Worm (Caenorhabditis elegans) whole organism, L2 larva: ENCODE data around the gene hlh-34.

Experiments
- F13H6.1 ChIP-seq: sonication (generic microtip); optimal IDR thresholded peaks from 2 replicates; lab custom pipeline; 2016; ENCODE audit warnings: missing genetic modification characterization, missing compliant biosample characterization
- alr-1 ChIP-seq: fragments of 150-350 bp; optimal IDR thresholded peaks from 2 replicates; lab custom pipeline; 2014; ENCODE audit warnings: missing biosample characterization, missing genetic modification characterization
- blmp-1 ChIP-seq: sonication (generic microtip); optimal IDR thresholded peaks from 2 replicates; lab custom pipeline; 2017; ENCODE audit warnings: missing genetic modification characterization, mild to moderate bottlenecking, missing compliant biosample characterization, antibody characterized with exemption, moderate library complexity; ENCODE audit not compliant: insufficient read depth
- ceh-82 ChIP-seq: fragments of 150-350 bp; optimal IDR thresholded peaks from 2 replicates; lab custom pipeline; 2014; ENCODE audit warnings: missing biosample characterization, missing genetic modification characterization
- crh-2 ChIP-seq: sonication (generic microtip); optimal IDR thresholded peaks from 2 replicates; lab custom pipeline; 2017; ENCODE audit warnings: missing biosample characterization, missing genetic modification characterization
- dmd-4 ChIP-seq: sonication (generic microtip); optimal IDR thresholded peaks from 2 replicates; lab custom pipeline; 2017; ENCODE audit warnings: missing biosample characterization, missing genetic modification characterization
- elt-1 ChIP-seq: fragments of 150-350 bp; optimal IDR thresholded peaks from 2 replicates; lab custom pipeline; 2014; ENCODE audit warnings: missing biosample characterization, missing genetic modification characterization
- fos-1 ChIP-seq: fragments of 150-350 bp; optimal IDR thresholded peaks from 2 replicates; lab custom pipeline; 2014; ENCODE audit warnings: missing biosample characterization, missing genetic modification characterization
- gmeb-1 ChIP-seq: fragments of 150-350 bp; optimal IDR thresholded peaks from 2 replicates; lab custom pipeline; 2014; ENCODE audit warnings: missing biosample characterization, missing genetic modification characterization
- lin-11 ChIP-seq: fragments of 150-350 bp; sonication (generic microtip); optimal IDR thresholded peaks from 2 replicates; lab custom pipeline; 2014; ENCODE audit warnings: missing biosample characterization, missing genetic modification characterization, inconsistent platforms, mixed read lengths
- lin-13 ChIP-seq: fragments of 150-350 bp; optimal IDR thresholded peaks from 2 replicates; lab custom pipeline; 2014; ENCODE audit warnings: missing biosample characterization, missing genetic modification reagents, missing genetic modification characterization
- lin-39 ChIP-seq: fragments of 150-350 bp; optimal IDR thresholded peaks from 2 replicates; lab custom pipeline; 2014; ENCODE audit warnings: missing biosample characterization, missing genetic modification reagents, missing genetic modification characterization
- lsy-2 ChIP-seq, 2 experiments: fragments of 150-350 bp in 1 of 2; sonication (generic microtip) in 1 of 2; optimal IDR thresholded peaks; 2 replicates each; lab custom pipeline; 2014 to 2017; ENCODE audit warnings: missing biosample characterization in 2 of 2, missing genetic modification characterization in 2 of 2
- mab-5 ChIP-seq: fragments of 150-350 bp; optimal IDR thresholded peaks from 2 replicates; lab custom pipeline; 2014; ENCODE audit warnings: missing biosample characterization, missing genetic modification characterization
- mdl-1 ChIP-seq, 2 experiments: fragments of 150-350 bp in 1 of 2; sonication (generic microtip) in 1 of 2; optimal IDR thresholded peaks; 2 replicates each; lab custom pipeline; 2017; ENCODE audit warnings: missing biosample characterization in 2 of 2, missing genetic modification characterization in 2 of 2
- nhr-129 ChIP-seq: fragments of 150-350 bp; optimal IDR thresholded peaks from 2 replicates; lab custom pipeline; 2014; ENCODE audit warnings: missing biosample characterization, missing genetic modification characterization
- nhr-21 ChIP-seq: fragments of 150-350 bp; optimal IDR thresholded peaks from 2 replicates; lab custom pipeline; 2014; ENCODE audit warnings: missing biosample characterization, missing genetic modification characterization
- nhr-23 ChIP-seq: fragments of 150-350 bp; optimal IDR thresholded peaks from 2 replicates; lab custom pipeline; 2014; ENCODE audit warnings: missing biosample characterization, missing genetic modification reagents, missing genetic modification characterization
- nhr-6 ChIP-seq: fragments of 150-350 bp; optimal IDR thresholded peaks from 2 replicates; lab custom pipeline; 2014; ENCODE audit warnings: missing biosample characterization, missing genetic modification characterization
- nhr-77 ChIP-seq: fragments of 150-350 bp; optimal IDR thresholded peaks from 2 replicates; lab custom pipeline; 2014; ENCODE audit warnings: missing biosample characterization, missing genetic modification characterization
- peb-1 ChIP-seq: fragments of 150-350 bp; optimal IDR thresholded peaks from 2 replicates; lab custom pipeline; 2014; ENCODE audit warnings: missing biosample characterization, missing genetic modification characterization
- sem-4 ChIP-seq: fragments of 150-350 bp; optimal IDR thresholded peaks from 2 replicates; lab custom pipeline; 2014; ENCODE audit warnings: missing biosample characterization, missing genetic modification reagents, missing genetic modification characterization
- skn-1 ChIP-seq: sonication (generic microtip); optimal IDR thresholded peaks from 2 replicates; lab custom pipeline; 2017; ENCODE audit warnings: missing biosample characterization, missing genetic modification characterization
- sma-9 ChIP-seq, 2 experiments: fragments of 150-350 bp in 1 of 2; sonication (generic microtip) in 1 of 2; optimal IDR thresholded peaks; 2 replicates each; lab custom pipeline; 2014 to 2016; ENCODE audit warnings: missing genetic modification characterization in 2 of 2, mild to moderate bottlenecking in 1 of 2, missing biosample characterization in 1 of 2, missing compliant biosample characterization in 1 of 2, missing genetic modification reagents in 1 of 2, moderate library complexity in 1 of 2
- snpc-4 ChIP-seq: fragments of 150-350 bp; optimal IDR thresholded peaks from 2 replicates; lab custom pipeline; 2014; ENCODE audit warnings: missing biosample characterization, missing genetic modification characterization
- unc-39 ChIP-seq: fragments of 150-350 bp; optimal IDR thresholded peaks from 2 replicates; lab custom pipeline; 2014; ENCODE audit warnings: missing biosample characterization, missing genetic modification characterization
- unc-55 ChIP-seq: fragments of 150-350 bp; sonication (generic microtip); optimal IDR thresholded peaks from 3 replicates; lab custom pipeline; 2014; ENCODE audit warnings: missing biosample characterization, missing genetic modification reagents, missing genetic modification characterization
- unc-62 ChIP-seq: fragments of 150-350 bp; optimal IDR thresholded peaks from 2 replicates; lab custom pipeline; 2014; ENCODE audit warnings: missing biosample characterization, missing genetic modification reagents, missing genetic modification characterization
- zag-1 ChIP-seq: fragments of 150-350 bp; optimal IDR thresholded peaks from 2 replicates; lab custom pipeline; 2014; ENCODE audit warnings: missing biosample characterization, missing genetic modification characterization
- ztf-1 ChIP-seq: fragments of 200-800 bp; sonication (Bioruptor generic); conservative IDR thresholded peaks from 2 replicates; pipeline ENCODE4 v1.3.6; 2022; ENCODE audit warnings: missing genetic modification characterization, missing compliant biosample characterization

Gene hlh-34

DNA sequence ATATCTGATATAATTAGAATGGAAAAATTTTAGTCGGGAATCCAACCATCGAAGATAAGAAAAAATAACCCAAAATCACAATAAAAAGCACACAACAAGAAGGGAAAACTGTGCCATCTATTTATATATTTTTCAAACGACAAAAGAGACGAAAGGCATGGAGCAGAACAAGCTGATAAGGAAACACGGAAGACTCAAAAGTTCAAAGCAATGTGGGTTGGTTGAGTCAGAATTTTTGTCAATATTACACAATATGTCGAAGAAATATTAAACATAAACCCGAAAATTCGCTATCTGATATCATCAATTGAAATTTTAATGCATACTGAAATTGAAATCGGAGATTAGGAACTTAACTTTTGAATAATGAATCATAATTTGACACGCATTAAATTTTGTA lies 37.7 kb upstream of the hlh-34 start, which contains the start of gene F35E12.9:
Gene F35E12.9 (minus strand): TSS at position 227 of the 400 bp plus-strand sequence.
- TF ChIP-seq gmeb-1 (tag; lab: Kevin White, UChicago): peak; percentile 40
- no peak for TF ChIP-seq lin-13 (GFP tag; lab: Kevin White, UChicago)
- TF ChIP-seq nhr-21 (tag; lab: Kevin White, UChicago): no peak
- TF ChIP-seq dmd-4: no peak
- peak; percentile 98 for TF ChIP-seq fos-1 (tag; lab: Kevin White, UChicago)
- peak; percentile 20 for TF ChIP-seq crh-2 (tag; lab: Kevin White, UChicago)
- peak; percentile 3 for TF ChIP-seq F13H6.1 (tag; lab: Kevin White, UChicago)
- peak; percentile 46 for TF ChIP-seq skn-1 (tag; lab: Kevin White, UChicago)
- TF ChIP-seq unc-39 (tag; lab: Kevin White, UChicago): no peak
- TF ChIP-seq sem-4 (tag; lab: Kevin White, UChicago): no peak
- no peak for TF ChIP-seq lin-11 (tag; lab: Kevin White, UChicago)
- peak; percentile 22 for TF ChIP-seq sma-9 (GFP tag; optimal IDR thresholded peaks at IDR 0.05; lab: Kevin White, UChicago)
- no peak for TF ChIP-seq sma-9 (tag; optimal IDR thresholded peaks at IDR 0.05; lab: Kevin White, UChicago)
- TF ChIP-seq lsy-2 (tag; optimal IDR thresholded peaks at IDR 0.05; lab: Kevin White, UChicago): no peak

DNA sequence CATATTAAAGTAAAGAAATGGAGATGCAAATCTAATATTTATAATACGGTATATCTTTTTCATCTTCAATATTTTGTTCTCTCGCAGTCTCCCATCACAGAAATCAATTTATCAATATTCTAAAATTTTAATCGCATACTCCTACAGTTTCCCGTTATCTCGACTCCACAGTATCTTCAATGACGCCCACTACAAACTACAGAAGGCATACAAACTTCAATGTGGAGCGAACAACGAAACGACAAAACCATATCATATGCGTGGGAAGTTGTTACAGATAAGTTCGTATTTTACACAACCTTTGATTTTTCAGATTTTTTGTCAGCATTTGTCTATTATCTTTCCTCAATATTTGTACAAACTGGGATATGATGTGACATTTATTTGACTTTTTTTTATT lies 32.7 kb upstream of the hlh-34 start:
- TF ChIP-seq nhr-6 (tag; lab: Kevin White, UChicago) (no peak), lin-39 (tag; lab: Kevin White, UChicago) (no peak), ztf-1 (no peak), lin-13 (GFP tag; lab: Kevin White, UChicago) (no peak), unc-55 (no peak), crh-2 (tag; lab: Kevin White, UChicago) (no peak), sma-9 (GFP tag; optimal IDR thresholded peaks at IDR 0.05; lab: Kevin White, UChicago) (peak; percentile 40), sma-9 (tag; optimal IDR thresholded peaks at IDR 0.05; lab: Kevin White, UChicago) (no peak), fos-1 (tag; lab: Kevin White, UChicago) (peak; percentile 51), gmeb-1 (tag; lab: Kevin White, UChicago) (no peak)

DNA sequence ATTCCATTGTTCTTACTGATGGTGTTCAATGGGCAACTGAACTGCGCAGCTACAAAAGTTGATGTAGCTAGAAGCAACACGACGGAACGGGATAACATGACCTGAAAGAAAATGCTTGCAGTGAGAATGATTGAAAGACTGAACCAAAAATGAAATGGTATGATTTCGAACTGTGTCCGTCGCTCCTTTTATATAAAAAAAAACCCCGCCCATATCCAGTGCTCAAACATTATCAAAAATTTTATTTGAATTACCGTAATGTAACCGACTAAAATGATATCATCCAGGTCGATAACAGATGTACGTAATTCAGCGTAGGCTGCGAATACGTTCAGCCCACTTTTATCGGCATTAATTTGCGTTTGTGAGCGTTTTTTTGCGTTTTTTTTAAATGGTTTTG lies 31.2 kb upstream of the hlh-34 start, which contains the start of gene irg-5:
Gene irg-5 (minus strand): TSS at position 101 of the 400 bp plus-strand sequence.
- TF ChIP-seq mdl-1 (tag; optimal IDR thresholded peaks at IDR 0.05; lab: Kevin White, UChicago) (no peak), peb-1 (no peak), nhr-77 (no peak), blmp-1 (tag; lab: Kevin White, UChicago) (no peak), fos-1 (tag; lab: Kevin White, UChicago) (no peak), zag-1 (no peak), nhr-21 (tag; lab: Kevin White, UChicago) (no peak), alr-1 (tag; lab: Kevin White, UChicago) (no peak), skn-1 (tag; lab: Kevin White, UChicago) (no peak), sem-4 (tag; lab: Kevin White, UChicago) (no peak), unc-62 (GFP tag; lab: Kevin White, UChicago) (no peak), gmeb-1 (tag; lab: Kevin White, UChicago) (no peak), snpc-4 (tag; lab: Kevin White, UChicago) (no peak), elt-1 (tag; lab: Kevin White, UChicago) (no peak), mab-5 (tag; lab: Kevin White, UChicago) (no peak)

DNA sequence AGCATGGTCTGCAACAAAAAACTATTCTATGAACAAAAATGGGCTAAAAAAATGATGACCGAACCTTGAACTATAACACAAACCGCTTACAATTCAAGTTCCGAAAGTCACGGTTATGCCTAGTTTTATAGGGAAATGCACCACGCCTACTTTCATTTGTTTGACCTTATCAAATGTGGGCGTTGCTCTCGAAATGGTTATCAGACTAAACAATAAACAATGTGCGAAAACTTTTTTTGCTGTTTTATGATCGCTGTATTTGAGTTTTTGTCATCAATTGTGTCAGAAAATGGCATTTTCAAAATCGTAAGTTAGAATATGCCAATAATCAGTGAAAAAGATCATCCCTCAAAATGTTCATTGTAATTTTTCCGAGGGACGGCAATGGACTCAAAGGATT lies 29.0 kb upstream of the hlh-34 start, which contains the start of gene F35E12.6:
Gene F35E12.6 (minus strand): TSS at position 101 of the 400 bp plus-strand sequence.
- TF ChIP-seq fos-1 (tag; lab: Kevin White, UChicago) (peak; percentile 19), lin-39 (tag; lab: Kevin White, UChicago) (no peak), nhr-129 (tag; lab: Kevin White, UChicago) (no peak), blmp-1 (tag; lab: Kevin White, UChicago) (no peak), unc-39 (tag; lab: Kevin White, UChicago) (no peak), unc-62 (GFP tag; lab: Kevin White, UChicago) (no peak), elt-1 (tag; lab: Kevin White, UChicago) (no peak), nhr-23 (no peak)

DNA sequence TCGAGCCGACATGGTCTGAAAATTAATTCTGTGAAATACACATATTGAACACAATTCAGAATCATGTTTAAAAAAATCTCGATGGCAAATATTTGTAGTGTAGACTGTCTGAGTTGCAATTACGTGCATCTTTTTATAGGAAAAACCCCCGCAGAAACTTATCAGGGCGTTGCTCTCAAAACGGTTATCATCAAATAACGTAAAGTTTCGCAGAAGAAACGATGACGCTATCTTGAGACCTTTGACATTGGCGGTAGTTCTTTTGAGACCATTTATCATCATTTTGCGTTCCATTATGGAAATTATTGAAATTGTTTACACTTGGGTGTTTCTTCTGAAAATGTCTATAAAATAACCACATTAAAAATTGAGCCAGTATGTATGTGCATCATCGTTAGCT lies 23.6 kb upstream of the hlh-34 start, which contains the start of gene dct-17:
Gene dct-17 (minus strand): TSS at position 23 of the 400 bp plus-strand sequence.
- no peak for TF ChIP-seq ceh-82 (tag; lab: Kevin White, UChicago)
- no peak for TF ChIP-seq blmp-1 (tag; lab: Kevin White, UChicago)
- TF ChIP-seq nhr-77: no peak
- peak; percentile 91 for TF ChIP-seq fos-1 (tag; lab: Kevin White, UChicago)
- no peak for TF ChIP-seq lin-13 (GFP tag; lab: Kevin White, UChicago)
- no peak for TF ChIP-seq F13H6.1 (tag; lab: Kevin White, UChicago)
- TF ChIP-seq skn-1 (tag; lab: Kevin White, UChicago): peak; percentile 48
